Worm (Caenorhabditis elegans) whole organism, young adult: Measurements from ENCODE around the gene C17C3.9.

Experiments
- F10E7.11 ChIP-seq: sonication (generic microtip); optimal IDR thresholded peaks from 2 replicates; lab custom pipeline; 2017; ENCODE audit warnings: mild to moderate bottlenecking, missing genetic modification characterization, moderate library complexity, missing compliant biosample characterization
- ceh-27 ChIP-seq: fragments of 200-800 bp; sonication (Bioruptor generic); optimal IDR thresholded peaks from 2 replicates; lab custom pipeline; 2018; ENCODE audit warnings: mild to moderate bottlenecking, missing genetic modification characterization, moderate library complexity, missing compliant biosample characterization
- pha-4 ChIP-seq: fragments of 150-350 bp; sonication (generic microtip); optimal IDR thresholded peaks from 2 replicates; lab custom pipeline; 2014; ENCODE audit warnings: missing biosample characterization, missing genetic modification reagents, missing genetic modification characterization

DNA sequence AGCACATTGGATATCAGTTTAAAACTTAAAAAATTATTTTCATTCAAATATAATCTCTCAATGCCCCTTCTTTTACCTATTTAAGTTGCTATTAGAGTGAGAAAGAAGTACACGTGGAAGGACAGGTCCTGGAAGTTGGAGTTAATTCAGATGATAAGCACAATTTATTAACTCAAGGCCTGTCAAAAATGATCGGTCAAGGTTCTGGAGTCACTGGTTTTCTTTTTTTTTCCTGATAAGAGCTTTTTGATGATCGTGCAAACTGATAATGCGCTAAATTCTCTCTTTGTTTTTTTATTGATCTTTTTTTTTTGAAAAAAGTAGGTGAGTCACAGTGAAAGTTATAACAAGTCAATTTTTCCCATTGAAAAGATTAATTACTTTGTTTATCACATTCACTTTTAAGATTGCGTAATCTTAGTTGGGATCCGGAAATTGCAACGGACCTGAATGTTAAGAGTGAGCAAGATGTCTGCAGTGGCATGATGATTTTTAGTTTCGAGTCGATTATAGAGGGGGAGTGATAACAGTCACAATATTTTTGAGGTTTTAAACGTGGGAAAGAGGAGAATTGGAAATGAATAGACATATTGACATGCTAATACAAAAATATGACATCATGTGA is 19.5 kb downstream of the C17C3.9 start:
- no peak for TF ChIP-seq pha-4 (tag; lab: Kevin White, UChicago)
- no peak for TF ChIP-seq F10E7.11 (tag; lab: Kevin White, UChicago)
- TF ChIP-seq ceh-27 (GFP tag; lab: Kevin White, UChicago) = no peak
